Fruit fly (Drosophila melanogaster) whole organism, embryonic: Measurements from ENCODE around the gene CG13031.
A peak's percentile ranks its signal among the peaks of the same experiment; 100 is the strongest.

Source experiments
- Antp ChIP-seq: fragments of 200-800 bp; sonication (Bioruptor generic); optimal IDR thresholded peaks from 3 replicates; lab custom pipeline; 2016; ENCODE audit warnings: missing biosample characterization, missing genetic modification characterization
- Bdp1 ChIP-seq: fragments of 200-800 bp; sonication (Bioruptor generic); optimal IDR thresholded peaks from 3 replicates; lab custom pipeline; 2016; ENCODE audit warnings: missing biosample characterization, missing genetic modification characterization
- Bteb2 ChIP-seq: fragments of 200-800 bp; sonication (Bioruptor generic); optimal IDR thresholded peaks from 2 replicates; lab custom pipeline; 2016; ENCODE audit warnings: missing biosample characterization, missing genetic modification characterization
- CG10147 ChIP-seq: fragments of 200-800 bp; sonication (Bioruptor generic); optimal IDR thresholded peaks from 2 replicates; lab custom pipeline; 2019; ENCODE audit warnings: missing biosample characterization, mild to moderate bottlenecking, missing genetic modification characterization, moderate library complexity
- CG10543 ChIP-seq: fragments of 200-800 bp; sonication (Bioruptor generic); optimal IDR thresholded peaks from 3 replicates; lab custom pipeline; 2017; ENCODE audit warnings: missing biosample characterization, mild to moderate bottlenecking, missing genetic modification characterization, moderate library complexity
- CG10565 ChIP-seq: fragments of 200-800 bp; sonication (Bioruptor generic); optimal IDR thresholded peaks from 3 replicates; lab custom pipeline; 2016; ENCODE audit warnings: missing biosample characterization, mild to moderate bottlenecking, missing genetic modification characterization
- CG10979 ChIP-seq: fragments of 200-800 bp; sonication (Bioruptor generic); optimal IDR thresholded peaks from 2 replicates; lab custom pipeline; 2018; ENCODE audit warnings: missing biosample characterization, mild to moderate bottlenecking, missing genetic modification characterization, moderate library complexity
- CG12155 ChIP-seq: fragments of 200-800 bp; sonication (Bioruptor generic); optimal IDR thresholded peaks from 3 replicates; lab custom pipeline; 2016; ENCODE audit warnings: missing biosample characterization, missing genetic modification characterization
- CG13287 ChIP-seq: fragments of 200-800 bp; sonication (Bioruptor generic); IDR thresholded peaks from 2 replicates; pipeline ENCODE4 v1.3.6; 2022; ENCODE audit warnings: missing biosample characterization, missing genetic modification characterization; ENCODE audit not compliant: partially characterized antibody
- CG1603 ChIP-seq: fragments of 200-800 bp; sonication (Bioruptor generic); optimal IDR thresholded peaks from 2 replicates; lab custom pipeline; 2019; ENCODE audit warnings: missing biosample characterization, mild to moderate bottlenecking, missing genetic modification characterization, moderate library complexity
- CG17829 ChIP-seq: fragments of 200-800 bp; optimal IDR thresholded peaks from 2 replicates; lab custom pipeline; 2019; ENCODE audit warnings: missing biosample characterization, mild to moderate bottlenecking, missing genetic modification characterization, moderate library complexity
- CG18262 ChIP-seq: fragments of 200-800 bp; optimal IDR thresholded peaks from 3 replicates; lab custom pipeline; 2019; ENCODE audit warnings: missing biosample characterization, mild to moderate bottlenecking, missing genetic modification characterization, moderate library complexity
- CG2875 ChIP-seq: fragments of 200-800 bp; sonication (Bioruptor generic); optimal IDR thresholded peaks from 2 replicates; lab custom pipeline; 2017; ENCODE audit warnings: missing biosample characterization, mild to moderate bottlenecking, missing genetic modification characterization, missing genetic modification reagents
- CG30431 ChIP-seq: fragments of 200-800 bp; sonication (Bioruptor generic); optimal IDR thresholded peaks from 2 replicates; lab custom pipeline; 2017; ENCODE audit warnings: missing biosample characterization, missing genetic modification characterization
- CG3065 ChIP-seq: fragments of 200-800 bp; sonication (Bioruptor generic); optimal IDR thresholded peaks from 2 replicates; lab custom pipeline; 2016; ENCODE audit warnings: missing biosample characterization, missing genetic modification characterization
- CG6791 ChIP-seq: fragments of 200-800 bp; sonication (Bioruptor generic); IDR thresholded peaks from 3 replicates; pipeline ENCODE4 v1.3.6; 2022; ENCODE audit warnings: missing biosample characterization, missing genetic modification characterization; ENCODE audit not compliant: partially characterized antibody
- CG8290 ChIP-seq, 3 experiments: fragments of 200-800 bp; sonication (Bioruptor generic); optimal IDR thresholded peaks; 2 replicates each; lab custom pipeline; 2016 to 2019; ENCODE audit warnings: missing biosample characterization in 3 of 3, missing genetic modification characterization in 3 of 3, mild to moderate bottlenecking in 2 of 3, moderate library complexity in 1 of 3
- CHES-1-like ChIP-seq: fragments of 200-800 bp; sonication (Bioruptor generic); optimal IDR thresholded peaks from 2 replicates; lab custom pipeline; 2016; ENCODE audit warnings: missing biosample characterization, missing genetic modification characterization
- Dek ChIP-seq: fragments of 200-800 bp; sonication (Bioruptor generic); optimal IDR thresholded peaks from 3 replicates; lab custom pipeline; 2019; ENCODE audit warnings: missing biosample characterization, mild to moderate bottlenecking, missing genetic modification characterization, moderate library complexity
- Eip74EF ChIP-seq, 2 experiments: fragments of 200-800 bp in 1 of 2; fragments of >200 bp in 1 of 2; sonication (Bioruptor generic) in 1 of 2; optimal IDR thresholded peaks; 2 replicates each; lab custom pipeline; 2017 to 2019; ENCODE audit warnings: missing biosample characterization in 2 of 2, missing genetic modification characterization in 2 of 2, mild to moderate bottlenecking in 1 of 2, moderate library complexity in 1 of 2
- Elba2 ChIP-seq: fragments of 200-800 bp; sonication (Bioruptor generic); optimal IDR thresholded peaks from 3 replicates; lab custom pipeline; 2016; ENCODE audit warnings: missing biosample characterization, missing genetic modification characterization
- Hr51 ChIP-seq, 2 experiments: fragments of 200-800 bp; sonication (Bioruptor generic); optimal IDR thresholded peaks; 2 replicates in 1 of 2; 3 replicates in 1 of 2; lab custom pipeline; 2016 to 2018; ENCODE audit warnings: missing biosample characterization in 2 of 2, missing genetic modification characterization in 2 of 2, mild to moderate bottlenecking in 1 of 2, moderate library complexity in 1 of 2
- Lim3 ChIP-seq: fragments of 200-800 bp; sonication (Bioruptor generic); IDR thresholded peaks from 2 replicates; pipeline ENCODE4 v1.3.6; 2022; ENCODE audit warnings: missing biosample characterization, missing genetic modification characterization
- Mes4 ChIP-seq: fragments of 200-800 bp; sonication (Bioruptor generic); optimal IDR thresholded peaks from 2 replicates; lab custom pipeline; 2016; ENCODE audit warnings: missing biosample characterization, missing genetic modification characterization
- Mrtf ChIP-seq: fragments of 200-800 bp; sonication (Bioruptor generic); IDR thresholded peaks from 3 replicates; pipeline ENCODE4 v1.3.6; 2022; ENCODE audit warnings: missing biosample characterization, missing genetic modification characterization
- NFAT ChIP-seq: fragments of 200-800 bp; sonication (Bioruptor generic); IDR thresholded peaks from 2 replicates; pipeline ENCODE4 v1.3.6; 2022; ENCODE audit warnings: missing biosample characterization, missing genetic modification characterization
- Nf-YA ChIP-seq: fragments of 200-800 bp; sonication (Bioruptor generic); IDR thresholded peaks from 2 replicates; pipeline ENCODE4 v1.3.6; 2022; ENCODE audit warnings: missing biosample characterization, missing genetic modification characterization
- Nf-YB ChIP-seq: fragments of 200-800 bp; sonication (Bioruptor generic); optimal IDR thresholded peaks from 3 replicates; lab custom pipeline; 2019; ENCODE audit warnings: missing biosample characterization, mild to moderate bottlenecking, missing genetic modification characterization, moderate library complexity
- Rfx ChIP-seq: fragments of 200-800 bp; sonication (Bioruptor generic); IDR thresholded peaks from 2 replicates; pipeline ENCODE4 v1.3.6; 2022; ENCODE audit warnings: missing biosample characterization, missing genetic modification characterization
- Scr ChIP-seq: fragments of 200-800 bp; sonication (Bioruptor generic); IDR thresholded peaks from 2 replicates; pipeline ENCODE4 v1.3.6; 2022; ENCODE audit warnings: missing biosample characterization, missing genetic modification characterization; ENCODE audit not compliant: partially characterized antibody
- Sin3A ChIP-seq: fragments of >200 bp; optimal IDR thresholded peaks from 2 replicates; lab custom pipeline; 2018
- Ssrp ChIP-seq: fragments of 200-800 bp; sonication (Bioruptor generic); optimal IDR thresholded peaks from 2 replicates; lab custom pipeline; 2018; ENCODE audit warnings: missing biosample characterization, mild to moderate bottlenecking, missing genetic modification characterization, moderate library complexity
- Taf1 ChIP-seq: fragments of 200-800 bp; sonication (Bioruptor generic); IDR thresholded peaks from 2 replicates; pipeline ENCODE4 v1.3.6; 2022; ENCODE audit warnings: missing biosample characterization, missing genetic modification characterization
- Vsx1 ChIP-seq: fragments of 200-800 bp; sonication (Bioruptor generic); optimal IDR thresholded peaks from 2 replicates; lab custom pipeline; 2017; ENCODE audit warnings: missing biosample characterization, mild to moderate bottlenecking, missing genetic modification characterization, missing genetic modification reagents
- croc ChIP-seq: fragments of 200-800 bp; sonication (Bioruptor generic); conservative IDR thresholded peaks from 3 replicates; pipeline ENCODE4 v1.3.6; 2022; ENCODE audit warnings: missing biosample characterization, missing genetic modification characterization
- exex ChIP-seq: fragments of 200-800 bp; sonication (Bioruptor generic); optimal IDR thresholded peaks from 4 replicates; lab custom pipeline; 2018; ENCODE audit warnings: missing biosample characterization, mild to moderate bottlenecking, missing genetic modification characterization, moderate library complexity
- fd3F ChIP-seq: fragments of 200-800 bp; sonication (Bioruptor generic); optimal IDR thresholded peaks from 2 replicates; lab custom pipeline; 2018; ENCODE audit warnings: missing biosample characterization, mild to moderate bottlenecking, missing genetic modification characterization, moderate library complexity
- gt ChIP-seq: fragments of 200-800 bp; sonication (Bioruptor generic); IDR thresholded peaks from 2 replicates; pipeline ENCODE4 v1.3.6; 2022; ENCODE audit warnings: missing biosample characterization, missing genetic modification characterization
- h ChIP-seq: fragments of >200 bp; optimal IDR thresholded peaks from 2 replicates; lab custom pipeline; 2017
- hb ChIP-seq: fragments of 200-800 bp; sonication (Bioruptor generic); IDR thresholded peaks from 3 replicates; pipeline ENCODE4 v1.3.6; 2022; ENCODE audit warnings: missing biosample characterization, missing genetic modification characterization; ENCODE audit not compliant: partially characterized antibody
- hth ChIP-seq: fragments of >200 bp; optimal IDR thresholded peaks from 2 replicates; lab custom pipeline; 2017; ENCODE audit warnings: inconsistent platforms
- kah ChIP-seq: fragments of 200-800 bp; sonication (Bioruptor generic); optimal IDR thresholded peaks from 2 replicates; lab custom pipeline; 2018; ENCODE audit warnings: missing biosample characterization, mild to moderate bottlenecking, missing genetic modification characterization
- mld ChIP-seq: fragments of 200-800 bp; sonication (Bioruptor generic); IDR thresholded peaks from 3 replicates; pipeline ENCODE4 v1.3.6; 2022; ENCODE audit warnings: missing biosample characterization, missing genetic modification characterization; ENCODE audit not compliant: partially characterized antibody
- nerfin-2 ChIP-seq: fragments of 200-800 bp; sonication (Bioruptor generic); IDR thresholded peaks from 2 replicates; pipeline ENCODE4 v1.3.6; 2022; ENCODE audit warnings: missing biosample characterization, missing genetic modification characterization; ENCODE audit not compliant: partially characterized antibody
- sd ChIP-seq: fragments of 200-800 bp; sonication (Bioruptor generic); optimal IDR thresholded peaks from 3 replicates; lab custom pipeline; 2018; ENCODE audit warnings: missing biosample characterization, mild to moderate bottlenecking, missing genetic modification characterization, moderate library complexity
- shn ChIP-seq: fragments of 200-800 bp; sonication (Bioruptor generic); optimal IDR thresholded peaks from 3 replicates; lab custom pipeline; 2016; ENCODE audit warnings: missing biosample characterization, missing genetic modification characterization
- sr ChIP-seq: fragments of 200-800 bp; sonication (Bioruptor generic); IDR thresholded peaks from 3 replicates; pipeline ENCODE4 v1.3.6; 2022; ENCODE audit warnings: missing biosample characterization, missing genetic modification characterization
- ttk ChIP-seq: fragments of 200-800 bp; sonication (Bioruptor generic); IDR thresholded peaks from 2 replicates; pipeline ENCODE4 v2.1.2; 2022; ENCODE audit warnings: missing biosample characterization, missing genetic modification characterization

The CG13031 gene

dm6 chr3L:16711430-16712228, 13.0 kb upstream of the CG13031 start, which contains the start of the genes CG43954, Lasp and Dab (continued):
- TF ChIP-seq CG8290 (GFP tag; optimal IDR thresholded peaks at IDR 0.05; lab: Kevin White, UChicago) (peak; percentile 42), CG8290 (tag; optimal IDR thresholded peaks at IDR 0.05; lab: Kevin White, UChicago) (peak in 1 of 2 experiments; percentile 91), CG3065 (GFP tag; lab: Kevin White, UChicago) (peak; percentile 24), Bteb2 (GFP tag; lab: Kevin White, UChicago) (no peak), Nf-YA (GFP tag; lab: Robert Waterston, UW) (no peak), shn (GFP tag; lab: Kevin White, UChicago) (peak; percentile 9), CG6791 (GFP tag; lab: Robert Waterston, UW) (peak; percentile 69), Antp (GFP tag; lab: Kevin White, UChicago) (no peak), gt (no peak), exex (tag; lab: Kevin White, UChicago) (peak; percentile 51), CG13287 (GFP tag; lab: Robert Waterston, UW) (peak; percentile 56), Eip74EF (GFP tag; optimal IDR thresholded peaks at IDR 0.05; lab: Kevin White, UChicago) (peak in 1 of 2 experiments; percentile 49), CG12155 (GFP tag; lab: Kevin White, UChicago) (no peak), Elba2 (peak; percentile 70), sd (tag; lab: Kevin White, UChicago) (peak; percentile 55), Taf1 (GFP tag; lab: Robert Waterston, UW) (no peak), CHES-1-like (no peak), Dek (tag; lab: Kevin White, UChicago) (no peak), CG18262 (tag; lab: Kevin White, UChicago) (peak; percentile 24), Sin3A (lab: Kevin White, UChicago) (peak; percentile 85), Bdp1 (GFP tag; lab: Kevin White, UChicago) (no peak), Vsx1 (GFP tag; lab: Kevin White, UChicago) (peak; percentile 49), hb (GFP tag; lab: Robert Waterston, UW) (no peak; the same call in 2 of the 3 replicates), Lim3 (no peak), CG10979 (tag; lab: Kevin White, UChicago) (no peak), Nf-YB (GFP tag; lab: Kevin White, UChicago) (no peak), Mes4 (GFP tag; lab: Kevin White, UChicago) (peak; percentile 53), Mrtf (GFP tag; lab: Robert Waterston, UW) (no peak), sr (GFP tag; lab: Robert Waterston, UW) (peak; percentile 57; the same call in 1 of the 3 replicates), Scr (GFP tag; lab: Robert Waterston, UW) (no peak; the same call in none of the 2 replicates), croc (no peak), NFAT (GFP tag; lab: Robert Waterston, UW) (peak; percentile 82), fd3F (GFP tag; lab: Kevin White, UChicago) (no peak), mld (GFP tag; lab: Robert Waterston, UW) (peak; percentile 22; the same call in 1 of the 3 replicates), CG17829 (tag; lab: Kevin White, UChicago) (peak; percentile 27), Hr51 (GFP tag; optimal IDR thresholded peaks at IDR 0.05; lab: Kevin White, UChicago) (peak; percentile 12 to 24), h (lab: Kevin White, UChicago) (no peak), CG2875 (GFP tag; lab: Kevin White, UChicago) (peak; percentile 27), ttk (GFP tag; lab: Robert Waterston, UW) (peak; percentile 7; the same call in 1 of the 2 replicates), Rfx (GFP tag; lab: Robert Waterston, UW) (peak; percentile 57), nerfin-2 (peak; percentile 69), hth (lab: Kevin White, UChicago) (no peak), CG10565 (GFP tag; lab: Kevin White, UChicago) (no peak), CG10543 (GFP tag; lab: Kevin White, UChicago) (peak; percentile 60), Ssrp (tag; lab: Kevin White, UChicago) (peak; percentile 6), CG10147 (GFP tag; lab: Kevin White, UChicago) (peak; percentile 3), CG30431 (GFP tag; lab: Kevin White, UChicago) (no peak), kah (GFP tag; lab: Kevin White, UChicago) (no peak), CG1603 (tag; lab: Kevin White, UChicago) (peak; percentile 77)
